Fruit fly (Drosophila melanogaster): ENCODE data around the gene CG44227.

- TF ChIP-seq Hr96 (GFP tag; optimal IDR thresholded peaks at IDR 0.05), result no peak
- no peak for TF ChIP-seq Clk (GFP tag; optimal IDR thresholded peaks at IDR 0.05)
- TF ChIP-seq CG12768 (GFP tag; optimal IDR thresholded peaks at IDR 0.05), result no peak
- TF ChIP-seq toe (GFP tag; optimal IDR thresholded peaks at IDR 0.05), result no peak
- no peak for TF ChIP-seq Crg-1 (GFP tag; optimal IDR thresholded peaks at IDR 0.05)
- TF ChIP-seq cnc (optimal IDR thresholded peaks at IDR 0.05), result no peak
Measured at dm6 chr3R:8697772-8698259, 12.8 kb upstream of the CG44227 start, which contains the start of gene hb.
